Fruit fly (Drosophila melanogaster) whole organism, adult: ENCODE measurements around the gene DIP-theta.

Experiments
- CG33017 ChIP-seq: fragments of 200-800 bp; sonication (Bioruptor generic); optimal IDR thresholded peaks from 2 replicates; lab custom pipeline; 2018; ENCODE audit warnings: missing biosample characterization, mild to moderate bottlenecking, missing genetic modification characterization, moderate library complexity
- Clk ChIP-seq: fragments of 200-800 bp; sonication (Bioruptor generic); optimal IDR thresholded peaks from 2 replicates; lab custom pipeline; 2017; ENCODE audit warnings: missing biosample characterization, missing genetic modification characterization
- Mnt ChIP-seq: fragments of 200-800 bp; sonication (Bioruptor generic); optimal IDR thresholded peaks from 2 replicates; lab custom pipeline; 2016; ENCODE audit warnings: missing biosample characterization, mild to moderate bottlenecking, missing genetic modification characterization
- cic ChIP-seq: fragments of 200-800 bp; sonication (Bioruptor generic); optimal IDR thresholded peaks from 2 replicates; lab custom pipeline; 2017; ENCODE audit warnings: missing biosample characterization, mild to moderate bottlenecking, missing genetic modification characterization, moderate library complexity
- kay ChIP-seq: fragments of 200-800 bp; sonication (Bioruptor generic); peaks from one replicate; lab custom pipeline; 2016; ENCODE audit warnings: missing biosample characterization, missing genetic modification characterization, borderline replicate concordance
- pad ChIP-seq: fragments of 200-800 bp; sonication (Bioruptor generic); optimal IDR thresholded peaks from 3 replicates; lab custom pipeline; 2017; ENCODE audit warnings: missing biosample characterization, missing genetic modification characterization, mild to moderate bottlenecking, moderate library complexity, missing genetic modification reagents

DNA sequence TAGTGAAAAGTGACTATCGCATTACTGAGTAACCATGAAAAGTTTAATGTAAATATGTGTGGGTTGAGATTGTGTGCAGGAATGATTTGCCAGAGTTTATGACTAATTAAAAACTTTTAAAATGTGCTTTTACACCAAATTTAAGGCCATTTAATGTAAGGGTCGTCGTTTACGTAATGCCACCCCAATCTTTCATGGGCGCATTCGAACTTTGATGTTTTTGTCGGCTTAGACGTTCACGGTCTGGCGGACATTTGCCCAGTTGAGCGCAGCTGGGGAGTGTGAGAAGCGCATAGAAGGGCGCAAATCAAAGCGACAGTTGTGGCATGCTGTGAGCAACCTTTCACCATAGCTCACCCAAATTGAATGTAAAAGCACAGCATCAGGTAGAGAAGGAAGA is 19.9 kb upstream of the DIP-theta start, which contains the start of gene CG12511:
- TF ChIP-seq Clk (no peak), cic (GFP tag; lab: Kevin White, UChicago) (no peak), pad (GFP tag; lab: Kevin White, UChicago) (no peak), kay (GFP tag; lab: Kevin White, UChicago) (no peak), Mnt (GFP tag; lab: Kevin White, UChicago) (no peak), CG33017 (tag; lab: Kevin White, UChicago) (no peak)
